Worm (Caenorhabditis elegans): ENCODE results near the gene C01B10.44.

C01B10.44 gene

DNA sequence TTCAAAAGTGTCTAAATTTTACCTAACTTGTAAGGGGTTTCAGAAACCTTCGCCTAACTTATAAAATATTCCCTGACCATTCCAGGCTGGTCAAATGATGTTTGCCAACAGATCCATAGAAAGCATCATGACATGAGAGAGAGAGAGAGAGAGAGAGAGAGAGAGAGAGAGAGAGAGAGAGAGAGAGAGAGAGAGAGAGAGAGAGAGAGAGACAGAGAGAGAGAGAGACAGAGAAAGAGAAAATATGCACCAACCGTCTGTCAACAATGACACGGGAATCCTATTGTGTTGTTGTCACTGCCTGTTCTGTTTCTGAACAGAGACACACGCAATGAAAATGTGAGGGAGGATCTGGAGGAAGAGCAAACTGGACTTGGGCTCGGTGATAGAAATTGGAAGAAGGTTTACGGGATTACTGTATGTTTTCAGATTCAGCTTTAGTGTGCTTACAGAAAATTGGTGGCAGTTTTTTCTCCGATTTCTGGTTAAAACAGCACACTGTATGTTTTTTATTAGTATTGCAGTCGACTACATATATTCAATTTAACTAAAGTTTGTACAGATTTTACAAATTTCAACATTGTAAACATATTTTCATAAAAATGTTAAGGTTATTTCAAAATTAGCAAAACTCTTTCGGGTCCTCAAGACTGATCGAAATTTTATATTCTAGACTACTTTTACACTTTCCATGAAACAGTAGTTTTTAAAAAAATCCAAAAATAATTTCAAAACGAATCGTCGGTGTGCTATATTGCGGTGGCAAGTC is 47.3 kb upstream of the C01B10.44 start (continued):
- TF ChIP-seq zag-1 (tag; optimal IDR thresholded peaks at IDR 0.05), result no peak
- no peak for TF ChIP-seq T20F7.1 (GFP tag; optimal IDR thresholded peaks at IDR 0.05)
- TF ChIP-seq snpc-4 (tag; optimal IDR thresholded peaks at IDR 0.05), result no peak
- TF ChIP-seq ceh-62 (tag; optimal IDR thresholded peaks at IDR 0.05), result no peak
- no peak for TF ChIP-seq lsy-2 (tag; optimal IDR thresholded peaks at IDR 0.05)
- no peak for TF ChIP-seq mes-2 (tag; optimal IDR thresholded peaks at IDR 0.05; ENCODE audit: poor library complexity, severe bottlenecking)
- TF ChIP-seq ceh-32 (tag; optimal IDR thresholded peaks at IDR 0.05; ENCODE audit: poor library complexity), result no peak
- no peak for TF ChIP-seq egl-43 (GFP tag; IDR thresholded peaks at IDR 0.05)
- TF ChIP-seq nhr-111 (GFP tag; optimal IDR thresholded peaks at IDR 0.05), result no peak
- no peak for TF ChIP-seq lin-39 (tag; optimal IDR thresholded peaks at IDR 0.05)
- TF ChIP-seq ceh-28 (tag; optimal IDR thresholded peaks at IDR 0.05), result no peak
- no peak for TF ChIP-seq ztf-11 (tag; optimal IDR thresholded peaks at IDR 0.05)
- TF ChIP-seq nhr-76 (tag; optimal IDR thresholded peaks at IDR 0.05), result no peak
- TF ChIP-seq nhr-11 (tag; optimal IDR thresholded peaks at IDR 0.05), result no peak
- TF ChIP-seq aha-1 (tag), result peak; percentile 69
- no peak for TF ChIP-seq Y105C5A.15 (GFP tag; IDR thresholded peaks at IDR 0.05)
- peak; percentile 28 for TF ChIP-seq mxl-3 (GFP tag; optimal IDR thresholded peaks at IDR 0.05)
- peak; percentile 52 for TF ChIP-seq hlh-11 (tag; optimal IDR thresholded peaks at IDR 0.05)
- TF ChIP-seq nhr-6 (tag; optimal IDR thresholded peaks at IDR 0.05), result no peak
- TF ChIP-seq mdt-29 (GFP tag; IDR thresholded peaks at IDR 0.05), result no peak
- no peak for TF ChIP-seq rbr-2 (tag; optimal IDR thresholded peaks at IDR 0.05)
- no peak for TF ChIP-seq zip-2 (tag; optimal IDR thresholded peaks at IDR 0.05)
- TF ChIP-seq nhr-10 (tag; optimal IDR thresholded peaks at IDR 0.05), result no peak
- TF ChIP-seq daf-16 (GFP tag; optimal IDR thresholded peaks at IDR 0.05), result no peak
- peak; percentile 74 for TF ChIP-seq daf-16 (tag; optimal IDR thresholded peaks at IDR 0.05)
- TF ChIP-seq daf-12 (tag; optimal IDR thresholded peaks at IDR 0.05), result no peak
- TF ChIP-seq ceh-20 (GFP tag; IDR thresholded peaks at IDR 0.05), result no peak
- TF ChIP-seq F44E2.7 (GFP tag; IDR thresholded peaks at IDR 0.05), result no peak
- TF ChIP-seq set-16 (GFP tag; IDR thresholded peaks at IDR 0.05), result peak; percentile 73; the same call in 1 of the 2 replicates
- no peak for TF ChIP-seq lim-7 (GFP tag; IDR thresholded peaks at IDR 0.05)
- no peak for TF ChIP-seq hif-1 (tag; optimal IDR thresholded peaks at IDR 0.05)
- TF ChIP-seq ces-1 (GFP tag; optimal IDR thresholded peaks at IDR 0.05), result no peak
- TF ChIP-seq lir-3 (tag; optimal IDR thresholded peaks at IDR 0.05), result no peak
- TF ChIP-seq dmd-6 (GFP tag; IDR thresholded peaks at IDR 0.05), result no peak
- TF ChIP-seq mdl-1 (tag; optimal IDR thresholded peaks at IDR 0.05), result no peak
- no peak for TF ChIP-seq duxl-1 (tag; optimal IDR thresholded peaks at IDR 0.05; ENCODE audit: poor library complexity)
- TF ChIP-seq ama-1 (optimal IDR thresholded peaks at IDR 0.05), result no peak
- TF ChIP-seq spr-3 (GFP tag; optimal IDR thresholded peaks at IDR 0.05), result no peak
- TF ChIP-seq nhr-28 (tag; optimal IDR thresholded peaks at IDR 0.05), result peak; percentile 34
- peak; percentile 85 for TF ChIP-seq dve-1 (tag; optimal IDR thresholded peaks at IDR 0.05; ENCODE audit: insufficient read depth)
- no peak for TF ChIP-seq snpc-1.2 (GFP tag; IDR thresholded peaks at IDR 0.05)
- no peak for TF ChIP-seq fkh-10 (GFP tag; optimal IDR thresholded peaks at IDR 0.05)
- no peak for TF ChIP-seq arid-1 (GFP tag; conservative IDR thresholded peaks at IDR 0.05)
- peak; percentile 46 for TF ChIP-seq hlh-30 (tag; optimal IDR thresholded peaks at IDR 0.05; ENCODE audit: insufficient read depth)
- TF ChIP-seq ceh-44 (GFP tag; IDR thresholded peaks at IDR 0.05), result no peak
- peak in 1 of 2 experiments; percentile 55 for TF ChIP-seq unc-62 (GFP tag; optimal IDR thresholded peaks at IDR 0.05 in 1 of 2)
- TF ChIP-seq unc-62 (tag; optimal IDR thresholded peaks at IDR 0.05), result no peak
- TF ChIP-seq jun-1 (tag; optimal IDR thresholded peaks at IDR 0.05), result no peak
- no peak; the same call in 1 of the 2 replicates for TF ChIP-seq madf-9 (GFP tag; conservative IDR thresholded peaks at IDR 0.05)
- no peak for TF ChIP-seq ZK337.2 (GFP tag; IDR thresholded peaks at IDR 0.05)
- TF ChIP-seq egl-27 (tag; optimal IDR thresholded peaks at IDR 0.05), result no peak
